Worm (Caenorhabditis elegans) whole organism, L3 larva: Measurements from ENCODE around the gene F43C11.11.

Experiments used
- aly-2 ChIP-seq: fragments of 150-350 bp; optimal IDR thresholded peaks from 2 replicates; lab custom pipeline; 2014; ENCODE audit warnings: missing biosample characterization, missing genetic modification characterization
- daf-12 ChIP-seq: fragments of 150-350 bp; optimal IDR thresholded peaks from 2 replicates; lab custom pipeline; 2014; ENCODE audit warnings: missing biosample characterization, missing genetic modification reagents, missing genetic modification characterization
- mdl-1 ChIP-seq: fragments of 150-350 bp; optimal IDR thresholded peaks from 2 replicates; lab custom pipeline; 2014; ENCODE audit warnings: missing biosample characterization, missing genetic modification characterization
- nhr-25 ChIP-seq: sonication (generic microtip); optimal IDR thresholded peaks from 2 replicates; lab custom pipeline; 2017; ENCODE audit warnings: missing biosample characterization, missing genetic modification characterization
- zag-1 ChIP-seq: fragments of 150-350 bp; optimal IDR thresholded peaks from 2 replicates; lab custom pipeline; 2014; ENCODE audit warnings: missing biosample characterization, missing genetic modification characterization

- TF ChIP-seq nhr-25 (tag; lab: Kevin White, UChicago) (no peak), mdl-1 (tag; lab: Kevin White, UChicago) (no peak), zag-1 (tag; lab: Kevin White, UChicago) (no peak), daf-12 (tag; lab: Kevin White, UChicago) (no peak), aly-2 (tag; lab: Kevin White, UChicago) (no peak)
Observed at ce11 chrII:2330462-2330861, 33.1 kb downstream of the F43C11.11 start.
